Fruit fly (Drosophila melanogaster) whole organism, adult: Measurements from ENCODE around the gene Klp31E.

Source experiments
- CG7045 ChIP-seq: fragments of 200-800 bp; sonication (Bioruptor generic); optimal IDR thresholded peaks from 2 replicates; lab custom pipeline; 2017; ENCODE audit warnings: missing biosample characterization, mild to moderate bottlenecking, missing genetic modification characterization
- Clk ChIP-seq: fragments of 200-800 bp; sonication (Bioruptor generic); optimal IDR thresholded peaks from 2 replicates; lab custom pipeline; 2017; ENCODE audit warnings: missing biosample characterization, missing genetic modification characterization
- Hr96 ChIP-seq: fragments of 200-800 bp; sonication (Bioruptor generic); optimal IDR thresholded peaks from 2 replicates; lab custom pipeline; 2016; ENCODE audit warnings: missing biosample characterization, missing genetic modification characterization
- Mnt ChIP-seq: fragments of 200-800 bp; sonication (Bioruptor generic); optimal IDR thresholded peaks from 2 replicates; lab custom pipeline; 2016; ENCODE audit warnings: missing biosample characterization, mild to moderate bottlenecking, missing genetic modification characterization
- bab1 ChIP-seq: fragments of 200-800 bp; sonication (Bioruptor generic); optimal IDR thresholded peaks from 3 replicates; lab custom pipeline; 2019; ENCODE audit warnings: missing biosample characterization, mild to moderate bottlenecking, missing genetic modification characterization, moderate library complexity
- cic ChIP-seq: fragments of 200-800 bp; sonication (Bioruptor generic); optimal IDR thresholded peaks from 2 replicates; lab custom pipeline; 2017; ENCODE audit warnings: missing biosample characterization, mild to moderate bottlenecking, missing genetic modification characterization, moderate library complexity
- kay ChIP-seq: fragments of 200-800 bp; sonication (Bioruptor generic); peaks from one replicate; lab custom pipeline; 2016; ENCODE audit warnings: missing biosample characterization, missing genetic modification characterization, borderline replicate concordance

DNA sequence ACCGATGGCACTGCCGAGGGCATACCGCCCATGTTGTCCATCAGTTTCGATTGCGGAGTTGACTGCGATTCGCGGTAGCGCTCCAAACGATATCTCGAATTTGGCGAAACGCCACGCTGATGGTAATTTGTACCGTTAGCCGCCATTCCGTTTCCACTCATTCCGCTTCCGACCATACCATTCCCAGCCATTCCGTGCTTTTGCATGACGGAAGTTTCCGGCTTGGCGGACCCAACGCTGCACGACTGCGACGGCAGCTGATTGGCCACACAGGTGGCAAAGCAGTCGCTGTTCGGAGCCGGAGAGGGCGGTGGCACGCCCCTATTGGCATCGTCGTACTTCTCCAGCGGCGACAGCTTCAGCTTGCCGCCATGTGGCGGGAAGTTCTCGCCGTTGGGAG, 41.5 kb upstream of the Klp31E start:
- TF ChIP-seq CG7045 (no peak), cic (no peak), bab1 (no peak), Clk (GFP tag; lab: Kevin White, UChicago) (no peak), kay (GFP tag; lab: Kevin White, UChicago) (no peak), Hr96 (GFP tag; lab: Kevin White, UChicago) (no peak), Mnt (GFP tag; lab: Kevin White, UChicago) (no peak)
